Worm (Caenorhabditis elegans): Measurements from ENCODE around the gene Y41D4A.3.

DNA sequence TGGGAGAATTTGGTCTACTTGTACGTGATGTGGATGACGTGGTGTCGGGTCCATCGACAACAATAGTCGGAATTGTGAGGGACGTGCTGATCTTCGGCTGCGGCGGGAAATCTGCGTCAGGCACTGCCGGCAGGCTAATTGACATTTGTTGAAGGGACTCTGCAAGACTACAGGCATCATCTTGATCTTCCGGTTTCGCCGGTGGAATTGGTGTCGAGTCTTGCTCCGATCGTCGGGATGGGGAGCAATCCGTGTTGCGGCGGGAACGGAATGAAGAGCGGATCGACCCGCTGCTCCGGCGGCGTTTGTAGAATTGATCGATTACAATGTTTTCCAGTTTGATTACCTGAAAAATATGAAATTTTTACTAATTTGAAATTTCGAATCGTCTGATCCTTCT is 1.1 kb upstream of the Y41D4A.3 start:
- TF ChIP-seq lsy-2 (tag; optimal IDR thresholded peaks at IDR 0.05) (no peak), sox-4 (tag; optimal IDR thresholded peaks at IDR 0.05) (no peak), zag-1 (tag; optimal IDR thresholded peaks at IDR 0.05) (no peak), nhr-28 (tag; optimal IDR thresholded peaks at IDR 0.05) (no peak), lin-15B (tag; optimal IDR thresholded peaks at IDR 0.05) (no peak)

Data from whole organism, L1 larva.